Worm (Caenorhabditis elegans): ENCODE results near the gene srg-67.

ce11 chrV:5477719-5478118 lies 14.9 kb upstream of the srg-67 start:
- no peak for TF ChIP-seq nhr-77 (tag; optimal IDR thresholded peaks at IDR 0.05)
- no peak for TF ChIP-seq aly-2 (tag; optimal IDR thresholded peaks at IDR 0.05)
- TF ChIP-seq fos-1 (tag; optimal IDR thresholded peaks at IDR 0.05): no peak
- TF ChIP-seq ama-1 (optimal IDR thresholded peaks at IDR 0.05): no peak
- no peak for TF ChIP-seq pha-4 (tag; optimal IDR thresholded peaks at IDR 0.05)
- no peak for TF ChIP-seq egl-27 (tag; optimal IDR thresholded peaks at IDR 0.05)
- no peak for TF ChIP-seq skn-1 (tag; optimal IDR thresholded peaks at IDR 0.05)
- TF ChIP-seq nhr-12 (tag; optimal IDR thresholded peaks at IDR 0.05): no peak
- TF ChIP-seq pqm-1 (tag; optimal IDR thresholded peaks at IDR 0.05): no peak
- no peak for TF ChIP-seq fkh-10 (GFP tag; optimal IDR thresholded peaks at IDR 0.05)
- no peak for TF ChIP-seq hmg-11 (tag; optimal IDR thresholded peaks at IDR 0.05)
